Fruit fly (Drosophila melanogaster) whole organism, embryonic: ENCODE data around the gene CG17343.

Experiments used
- Atf3 ChIP-seq: fragments of 200-800 bp; sonication (Bioruptor generic); optimal IDR thresholded peaks from 3 replicates; lab custom pipeline; 2016; ENCODE audit warnings: missing biosample characterization, missing genetic modification characterization
- BEAF-32 ChIP-seq: fragments of 200-800 bp; sonication (Bioruptor generic); optimal IDR thresholded peaks from 3 replicates; lab custom pipeline; 2017; ENCODE audit warnings: missing biosample characterization, missing genetic modification characterization, mild to moderate bottlenecking, moderate library complexity, missing genetic modification reagents
- CG10209 ChIP-seq: fragments of 200-800 bp; sonication (Bioruptor generic); optimal IDR thresholded peaks from 3 replicates; lab custom pipeline; 2017; ENCODE audit warnings: missing biosample characterization, mild to moderate bottlenecking, missing genetic modification characterization, missing genetic modification reagents
- CG10462 ChIP-seq: fragments of 200-800 bp; sonication (Bioruptor generic); optimal IDR thresholded peaks from 2 replicates; lab custom pipeline; 2016; ENCODE audit warnings: missing biosample characterization, missing genetic modification characterization
- CG12769 ChIP-seq: fragments of 200-800 bp; sonication (Bioruptor generic); optimal IDR thresholded peaks from 2 replicates; lab custom pipeline; 2019; ENCODE audit warnings: missing biosample characterization, mild to moderate bottlenecking, missing genetic modification characterization, moderate library complexity
- CG13296 ChIP-seq: fragments of 200-800 bp; sonication (Bioruptor generic); optimal IDR thresholded peaks from 3 replicates; lab custom pipeline; 2018; ENCODE audit warnings: missing biosample characterization, mild to moderate bottlenecking, missing genetic modification characterization
- CG1602 ChIP-seq: fragments of 200-800 bp; sonication (Bioruptor generic); optimal IDR thresholded peaks from 3 replicates; lab custom pipeline; 2016; ENCODE audit warnings: missing biosample characterization, missing genetic modification characterization
- CG1647 ChIP-seq: fragments of 200-800 bp; sonication (Bioruptor generic); optimal IDR thresholded peaks from 3 replicates; lab custom pipeline; 2016; ENCODE audit warnings: missing biosample characterization, missing genetic modification characterization
- CG17361 ChIP-seq: fragments of 200-800 bp; sonication (Bioruptor generic); IDR thresholded peaks from 3 replicates; pipeline ENCODE4 v1.3.6; 2022; ENCODE audit warnings: missing biosample characterization, missing genetic modification characterization
- CG2120 ChIP-seq: fragments of 200-800 bp; sonication (Bioruptor generic); optimal IDR thresholded peaks from 3 replicates; lab custom pipeline; 2016; ENCODE audit warnings: missing biosample characterization, missing genetic modification characterization
- CG2199 ChIP-seq: fragments of 200-800 bp; sonication (Bioruptor generic); IDR thresholded peaks from 3 replicates; pipeline ENCODE4 v1.3.6; 2022; ENCODE audit warnings: missing biosample characterization, missing genetic modification characterization
- CG2678 ChIP-seq: fragments of 200-800 bp; sonication (Bioruptor generic); optimal IDR thresholded peaks from 3 replicates; lab custom pipeline; 2019; ENCODE audit warnings: missing biosample characterization, mild to moderate bottlenecking, missing genetic modification characterization, moderate library complexity
- CG2712 ChIP-seq: fragments of 200-800 bp; optimal IDR thresholded peaks from 3 replicates; lab custom pipeline; 2019; ENCODE audit warnings: missing biosample characterization, mild to moderate bottlenecking, missing genetic modification characterization, moderate library complexity
- CG2875 ChIP-seq: fragments of 200-800 bp; sonication (Bioruptor generic); optimal IDR thresholded peaks from 2 replicates; lab custom pipeline; 2017; ENCODE audit warnings: missing biosample characterization, mild to moderate bottlenecking, missing genetic modification characterization, missing genetic modification reagents
- CG30403 ChIP-seq: fragments of 200-800 bp; sonication (Bioruptor generic); optimal IDR thresholded peaks from 3 replicates; lab custom pipeline; 2016; ENCODE audit warnings: missing biosample characterization, missing genetic modification characterization
- CG7556 ChIP-seq: fragments of 200-800 bp; sonication (Bioruptor generic); optimal IDR thresholded peaks from 2 replicates; lab custom pipeline; 2017; ENCODE audit warnings: missing biosample characterization, mild to moderate bottlenecking, missing genetic modification characterization
- CkIIα-i1 ChIP-seq: fragments of 200-800 bp; sonication (Bioruptor generic); IDR thresholded peaks from 2 replicates; pipeline ENCODE4 v1.3.6; 2022; ENCODE audit warnings: missing biosample characterization, missing genetic modification characterization
- Dip3 ChIP-seq: fragments of 200-800 bp; sonication (Bioruptor generic); optimal IDR thresholded peaks from 3 replicates; lab custom pipeline; 2016; ENCODE audit warnings: missing biosample characterization, missing genetic modification characterization
- Eip74EF ChIP-seq, 2 experiments: fragments of 200-800 bp in 1 of 2; fragments of >200 bp in 1 of 2; sonication (Bioruptor generic) in 1 of 2; optimal IDR thresholded peaks; 2 replicates each; lab custom pipeline; 2017 to 2019; ENCODE audit warnings: missing biosample characterization in 2 of 2, missing genetic modification characterization in 2 of 2, mild to moderate bottlenecking in 1 of 2, moderate library complexity in 1 of 2
- Ets65A ChIP-seq: fragments of 200-800 bp; sonication (Bioruptor generic); peaks from one replicate; lab custom pipeline; 2016; ENCODE audit warnings: missing biosample characterization, missing genetic modification characterization
- HLHmδ ChIP-seq: fragments of 200-800 bp; sonication (Bioruptor generic); optimal IDR thresholded peaks from 2 replicates; lab custom pipeline; 2018; ENCODE audit warnings: missing biosample characterization, mild to moderate bottlenecking, missing genetic modification characterization, moderate library complexity
- Hr51 ChIP-seq, 2 experiments: fragments of 200-800 bp; sonication (Bioruptor generic); optimal IDR thresholded peaks; 2 replicates in 1 of 2; 3 replicates in 1 of 2; lab custom pipeline; 2016 to 2018; ENCODE audit warnings: missing biosample characterization in 2 of 2, missing genetic modification characterization in 2 of 2, mild to moderate bottlenecking in 1 of 2, moderate library complexity in 1 of 2
- NC2α ChIP-seq: fragments of 200-800 bp; sonication (Bioruptor generic); optimal IDR thresholded peaks from 2 replicates; lab custom pipeline; 2016; ENCODE audit warnings: missing biosample characterization, missing genetic modification characterization
- NfI ChIP-seq: fragments of 200-800 bp; sonication (Bioruptor generic); optimal IDR thresholded peaks from 3 replicates; lab custom pipeline; 2018; ENCODE audit warnings: missing biosample characterization, mild to moderate bottlenecking, missing genetic modification characterization, moderate library complexity
- PHDP ChIP-seq: fragments of 200-800 bp; sonication (Bioruptor generic); optimal IDR thresholded peaks from 3 replicates; lab custom pipeline; 2018; ENCODE audit warnings: missing biosample characterization, mild to moderate bottlenecking, missing genetic modification characterization, moderate library complexity
- Ravus ChIP-seq: fragments of 200-800 bp; sonication (Bioruptor generic); IDR thresholded peaks from 2 replicates; pipeline ENCODE4 v1.3.6; 2022; ENCODE audit warnings: missing biosample characterization, missing genetic modification characterization
- Sry-δ ChIP-seq: fragments of 200-800 bp; sonication (Bioruptor generic); optimal IDR thresholded peaks from 2 replicates; lab custom pipeline; 2016; ENCODE audit warnings: missing biosample characterization, missing genetic modification characterization
- Vsx1 ChIP-seq: fragments of 200-800 bp; sonication (Bioruptor generic); optimal IDR thresholded peaks from 2 replicates; lab custom pipeline; 2017; ENCODE audit warnings: missing biosample characterization, mild to moderate bottlenecking, missing genetic modification characterization, missing genetic modification reagents
- aop ChIP-seq: fragments of 200-800 bp; sonication (Bioruptor generic); IDR thresholded peaks from 2 replicates; pipeline ENCODE4 v1.3.6; 2022; ENCODE audit warnings: missing biosample characterization, missing genetic modification characterization
- chinmo ChIP-seq: fragments of 200-800 bp; sonication (Bioruptor generic); IDR thresholded peaks from 4 replicates; pipeline ENCODE4 v1.3.6; 2022; ENCODE audit warnings: missing biosample characterization, missing genetic modification characterization; ENCODE audit not compliant: partially characterized antibody
- cwo ChIP-seq: fragments of 200-800 bp; sonication (Bioruptor generic); optimal IDR thresholded peaks from 3 replicates; lab custom pipeline; 2017; ENCODE audit warnings: missing biosample characterization, missing genetic modification characterization, mild to moderate bottlenecking, moderate library complexity, missing genetic modification reagents
- ems ChIP-seq: fragments of 200-800 bp; sonication (Bioruptor generic); optimal IDR thresholded peaks from 3 replicates; lab custom pipeline; 2016; ENCODE audit warnings: missing biosample characterization, missing genetic modification characterization
- fru ChIP-seq: fragments of >200 bp; optimal IDR thresholded peaks from 2 replicates; lab custom pipeline; 2017
- grau ChIP-seq: fragments of 200-800 bp; optimal IDR thresholded peaks from 3 replicates; lab custom pipeline; 2019; ENCODE audit warnings: missing biosample characterization, mild to moderate bottlenecking, missing genetic modification characterization, moderate library complexity
- mirr ChIP-seq: fragments of 200-800 bp; sonication (Bioruptor generic); optimal IDR thresholded peaks from 3 replicates; lab custom pipeline; 2018; ENCODE audit warnings: missing biosample characterization, mild to moderate bottlenecking, missing genetic modification characterization
- phol ChIP-seq: fragments of 200-800 bp; sonication (Bioruptor generic); optimal IDR thresholded peaks from 3 replicates; lab custom pipeline; 2018; ENCODE audit warnings: missing biosample characterization, mild to moderate bottlenecking, missing genetic modification characterization, moderate library complexity
- rib ChIP-seq: fragments of 200-800 bp; sonication (Bioruptor generic); IDR thresholded peaks from 2 replicates; pipeline ENCODE4 v1.3.6; 2022; ENCODE audit warnings: missing biosample characterization, missing genetic modification characterization
- row ChIP-seq: fragments of 200-800 bp; sonication (Bioruptor generic); IDR thresholded peaks from 3 replicates; pipeline ENCODE4 v1.3.6; 2022; ENCODE audit warnings: missing biosample characterization, missing genetic modification characterization
- sens ChIP-seq: fragments of 200-800 bp; sonication (Bioruptor generic); peaks from one replicate; lab custom pipeline; 2016; ENCODE audit warnings: missing biosample characterization, missing genetic modification characterization
- sens-2 ChIP-seq: fragments of 200-800 bp; sonication (Bioruptor generic); IDR thresholded peaks from 2 replicates; pipeline ENCODE4 v1.3.6; 2022; ENCODE audit warnings: missing biosample characterization, missing genetic modification characterization
- twi ChIP-seq: fragments of 200-800 bp; optimal IDR thresholded peaks from 2 replicates; lab custom pipeline; 2019; ENCODE audit warnings: missing biosample characterization, mild to moderate bottlenecking, missing genetic modification characterization, moderate library complexity
- tx ChIP-seq: fragments of 200-800 bp; sonication (Bioruptor generic); optimal IDR thresholded peaks from 2 replicates; lab custom pipeline; 2016; ENCODE audit warnings: missing biosample characterization, missing genetic modification characterization
- zfh1 ChIP-seq: fragments of 200-800 bp; sonication (Bioruptor generic); IDR thresholded peaks from 3 replicates; pipeline ENCODE4 v1.3.6; 2022; ENCODE audit warnings: missing biosample characterization, missing genetic modification characterization

The CG17343 gene

DNA sequence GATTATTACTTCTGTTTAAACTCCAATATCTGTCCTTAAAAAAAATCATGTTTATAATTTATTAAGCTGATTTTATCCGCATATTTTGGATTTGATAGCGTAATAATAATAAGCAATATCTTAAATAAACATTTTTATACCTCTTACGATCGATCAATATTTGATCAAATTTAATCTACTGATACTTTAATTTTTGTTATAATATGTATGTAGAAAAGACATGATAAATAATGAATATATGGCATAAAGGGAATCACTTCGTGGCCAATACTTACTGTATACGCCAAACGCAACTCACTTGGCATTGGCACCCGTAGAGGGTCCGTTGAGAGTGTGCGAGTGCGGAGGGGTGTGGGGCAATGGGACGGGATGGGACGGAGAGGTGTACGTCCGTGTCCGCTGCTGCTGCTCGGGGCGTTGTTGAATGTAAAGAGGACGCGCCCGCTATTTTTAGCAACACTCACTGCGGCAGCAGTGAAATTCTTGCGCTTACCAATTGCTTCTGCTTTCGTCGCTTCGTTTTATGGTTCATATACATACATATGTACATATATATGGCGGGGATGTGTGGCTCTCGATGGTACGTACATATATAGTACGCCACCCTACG lies 28.5 kb upstream of the CG17343 start (continued):
- TF ChIP-seq Eip74EF (GFP tag; optimal IDR thresholded peaks at IDR 0.05; lab: Kevin White, UChicago) (peak in 1 of 2 experiments; percentile 1), zfh1 (no peak), NfI (GFP tag; lab: Kevin White, UChicago) (peak; percentile 3), Hr51 (GFP tag; optimal IDR thresholded peaks at IDR 0.05; lab: Kevin White, UChicago) (peak in 1 of 2 experiments; percentile 22), CG10462 (no peak), CG1602 (GFP tag; lab: Kevin White, UChicago) (no peak), mirr (no peak), CkIIα-i1 (GFP tag; lab: Robert Waterston, UW) (no peak), CG2875 (GFP tag; lab: Kevin White, UChicago) (no peak), NC2α (GFP tag; lab: Kevin White, UChicago) (no peak), rib (0 out of 2 replicates have a peak, but pooled peaks have one; percentile 15), CG2712 (peak; percentile 14), Vsx1 (GFP tag; lab: Kevin White, UChicago) (no peak), CG10209 (GFP tag; lab: Kevin White, UChicago) (peak; percentile 15), CG2199 (no peak), Dip3 (no peak), CG2120 (GFP tag; lab: Kevin White, UChicago) (peak; percentile 39), CG30403 (peak; percentile 41), grau (tag; lab: Kevin White, UChicago) (peak; percentile 79), CG13296 (no peak), cwo (peak; percentile 14), CG7556 (GFP tag; lab: Kevin White, UChicago) (peak; percentile 49), sens-2 (GFP tag; lab: Robert Waterston, UW) (no peak)

dm6 chr2L:19037011-19037410 lies 27.7 kb upstream of the CG17343 start:
- TF ChIP-seq aop (GFP tag; lab: Robert Waterston, UW) (no peak), CG17361 (GFP tag; lab: Robert Waterston, UW) (0 out of 3 replicates have a peak, but pooled peaks have one; percentile 18), CG2678 (tag; lab: Kevin White, UChicago) (peak; percentile 14), BEAF-32 (GFP tag; lab: Kevin White, UChicago) (no peak), chinmo (no peak), CG12769 (tag; lab: Kevin White, UChicago) (peak; percentile 52), Ets65A (peak; percentile 15), row (peak; percentile 12; the same call in 1 of the 3 replicates), phol (tag; lab: Kevin White, UChicago) (peak; percentile 24), fru (lab: Kevin White, UChicago) (no peak), HLHmδ (peak; percentile 85), PHDP (no peak), Atf3 (no peak), sens (GFP tag; lab: Kevin White, UChicago) (peak; percentile 66), twi (tag; lab: Kevin White, UChicago) (peak; percentile 54), CG30403 (no peak), Ravus (no peak), CG1647 (no peak), Sry-δ (GFP tag; lab: Kevin White, UChicago) (no peak), tx (GFP tag; lab: Kevin White, UChicago) (no peak), ems (GFP tag; lab: Kevin White, UChicago) (no peak)
